Worm (Caenorhabditis elegans) whole organism, young adult: ENCODE measurements around the gene Y71H2AM.6.

Source experiments
- B0261.1 ChIP-seq: sonication (generic microtip); optimal IDR thresholded peaks from 2 replicates; lab custom pipeline; 2016; ENCODE audit warnings: mild to moderate bottlenecking, missing genetic modification characterization, moderate library complexity, missing compliant biosample characterization
- B0336.3 ChIP-seq: fragments of 200-800 bp; sonication (Bioruptor generic); IDR thresholded peaks from 2 replicates; pipeline ENCODE4 v1.3.6; 2022; ENCODE audit warnings: missing genetic modification characterization, missing compliant biosample characterization
- C17E4.6 ChIP-seq: fragments of 200-800 bp; sonication (Bioruptor generic); IDR thresholded peaks from 2 replicates; pipeline ENCODE4 v1.3.6; 2022; ENCODE audit warnings: missing genetic modification reagents, missing genetic modification characterization, missing compliant biosample characterization
- D2030.7 ChIP-seq: fragments of 200-800 bp; sonication (Bioruptor generic); IDR thresholded peaks from 2 replicates; pipeline ENCODE4 v1.3.6; 2022; ENCODE audit warnings: missing genetic modification reagents, missing genetic modification characterization, missing compliant biosample characterization
- K12H6.12 ChIP-seq: fragments of 200-800 bp; sonication (Bioruptor generic); optimal IDR thresholded peaks from 2 replicates; lab custom pipeline; 2018; ENCODE audit warnings: mild to moderate bottlenecking, missing genetic modification characterization, missing compliant biosample characterization
- Y53G8AR.9 ChIP-seq: fragments of 200-800 bp; sonication (Bioruptor generic); conservative IDR thresholded peaks from 2 replicates; pipeline ENCODE4 v1.3.6; 2022; ENCODE audit warnings: missing genetic modification reagents, missing genetic modification characterization, missing compliant biosample characterization
- Y67H2A.10 ChIP-seq: fragments of 200-800 bp; sonication (Bioruptor generic); conservative IDR thresholded peaks from 2 replicates; pipeline ENCODE4 v1.3.6; 2022; ENCODE audit warnings: missing genetic modification reagents, missing genetic modification characterization, missing compliant biosample characterization
- ama-1 ChIP-seq, 3 experiments: fragments of 150-350 bp in 1 of 3; sonication (generic microtip) in 2 of 3; optimal IDR thresholded peaks; 2 replicates each; lab custom pipeline; 2014 to 2018; ENCODE audit warnings: missing biosample characterization in 2 of 3, missing genetic modification characterization in 2 of 3, missing genetic modification reagents in 2 of 3
- aptf-3 ChIP-seq: fragments of 200-800 bp; sonication (Bioruptor generic); IDR thresholded peaks from 2 replicates; pipeline ENCODE4 v1.3.6; 2022; ENCODE audit warnings: missing genetic modification characterization, missing compliant biosample characterization
- attf-6 ChIP-seq: fragments of 200-800 bp; sonication (Bioruptor generic); IDR thresholded peaks from 2 replicates; pipeline ENCODE4 v1.3.6; 2022; ENCODE audit warnings: missing genetic modification reagents, missing genetic modification characterization, missing compliant biosample characterization
- cebp-2 ChIP-seq: fragments of 200-800 bp; sonication (Bioruptor generic); IDR thresholded peaks from 2 replicates; pipeline ENCODE4 v1.3.6; 2022; ENCODE audit warnings: missing genetic modification characterization, missing compliant biosample characterization
- ceh-100 ChIP-seq: fragments of 200-800 bp; sonication (Bioruptor generic); IDR thresholded peaks from 2 replicates; pipeline ENCODE4 v1.3.6; 2022; ENCODE audit warnings: missing genetic modification reagents, missing genetic modification characterization, missing compliant biosample characterization
- ceh-58 ChIP-seq: fragments of 200-800 bp; sonication (Bioruptor generic); IDR thresholded peaks from 2 replicates; pipeline ENCODE4 v1.3.6; 2022; ENCODE audit warnings: missing genetic modification characterization, missing compliant biosample characterization
- ceh-79 ChIP-seq: sonication (generic microtip); optimal IDR thresholded peaks from 2 replicates; lab custom pipeline; 2017; ENCODE audit warnings: mild to moderate bottlenecking, missing genetic modification characterization, missing compliant biosample characterization
- chd-7 ChIP-seq: sonication (generic microtip); optimal IDR thresholded peaks from 2 replicates; lab custom pipeline; 2016; ENCODE audit warnings: mild to moderate bottlenecking, missing genetic modification characterization, moderate library complexity, missing compliant biosample characterization
- die-1 ChIP-seq: sonication (generic microtip); optimal IDR thresholded peaks from 2 replicates; lab custom pipeline; 2016; ENCODE audit warnings: missing genotype, mild to moderate bottlenecking, missing genetic modification characterization, missing compliant biosample characterization
- dpff-1 ChIP-seq: sonication (generic microtip); optimal IDR thresholded peaks from 2 replicates; lab custom pipeline; 2017; ENCODE audit warnings: mild to moderate bottlenecking, missing genetic modification characterization, missing compliant biosample characterization
- egl-18 ChIP-seq: fragments of 200-800 bp; sonication (Bioruptor generic); IDR thresholded peaks from 2 replicates; pipeline ENCODE4 v1.3.6; 2022; ENCODE audit warnings: missing genetic modification reagents, missing genetic modification characterization, missing compliant biosample characterization
- egl-44 ChIP-seq: fragments of 200-800 bp; sonication (Bioruptor generic); IDR thresholded peaks from 2 replicates; pipeline ENCODE4 v1.3.6; 2022; ENCODE audit warnings: missing genetic modification reagents, missing genetic modification characterization, missing compliant biosample characterization
- fkh-3 ChIP-seq: sonication (generic microtip); optimal IDR thresholded peaks from 2 replicates; lab custom pipeline; 2016; ENCODE audit warnings: mild to moderate bottlenecking, missing genetic modification characterization, missing compliant biosample characterization
- him-1 ChIP-seq: sonication (generic microtip); optimal IDR thresholded peaks from 2 replicates; lab custom pipeline; 2016; ENCODE audit warnings: missing genotype, missing genetic modification reagents, missing genetic modification characterization, missing compliant biosample characterization
- hlh-12 ChIP-seq: sonication (generic microtip); optimal IDR thresholded peaks from 2 replicates; lab custom pipeline; 2016; ENCODE audit warnings: missing genetic modification characterization, missing compliant biosample characterization
- hrde-1 ChIP-seq: sonication (generic microtip); optimal IDR thresholded peaks from 2 replicates; lab custom pipeline; 2016; ENCODE audit warnings: missing genetic modification characterization, mild to moderate bottlenecking, missing compliant biosample characterization, moderate library complexity, missing genotype, missing genetic modification reagents, borderline replicate concordance
- hsf-1 ChIP-seq: fragments of 200-800 bp; sonication (Bioruptor generic); IDR thresholded peaks from 2 replicates; pipeline ENCODE4 v1.3.6; 2022; ENCODE audit warnings: missing genetic modification reagents, missing genetic modification characterization, missing compliant biosample characterization
- lag-1 ChIP-seq: fragments of 200-800 bp; sonication (Bioruptor generic); IDR thresholded peaks from 2 replicates; pipeline ENCODE4 v1.3.6; 2022; ENCODE audit warnings: missing genetic modification reagents, missing genetic modification characterization, missing compliant biosample characterization
- lin-40 ChIP-seq: sonication (generic microtip); optimal IDR thresholded peaks from 2 replicates; lab custom pipeline; 2016; ENCODE audit warnings: missing genetic modification characterization, mild to moderate bottlenecking, missing compliant biosample characterization, missing genotype, missing genetic modification reagents
- lin-54 ChIP-seq: fragments of 200-800 bp; sonication (Bioruptor generic); optimal IDR thresholded peaks from 2 replicates; lab custom pipeline; 2018; ENCODE audit warnings: mild to moderate bottlenecking, missing genetic modification characterization, missing compliant biosample characterization
- lsl-1 ChIP-seq: fragments of 200-800 bp; sonication (Bioruptor generic); optimal IDR thresholded peaks from 2 replicates; lab custom pipeline; 2018; ENCODE audit warnings: mild to moderate bottlenecking, missing genetic modification characterization, moderate library complexity, missing compliant biosample characterization
- lsy-27 ChIP-seq: sonication (generic microtip); optimal IDR thresholded peaks from 2 replicates; lab custom pipeline; 2017; ENCODE audit warnings: missing genetic modification characterization, mild to moderate bottlenecking, missing compliant biosample characterization, antibody characterized with exemption, missing genotype, borderline replicate concordance; ENCODE audit not compliant: insufficient read depth
- madf-6 ChIP-seq: fragments of 200-800 bp; sonication (Bioruptor generic); IDR thresholded peaks from 2 replicates; pipeline ENCODE4 v1.3.6; 2022; ENCODE audit warnings: missing genetic modification reagents, missing genetic modification characterization, missing compliant biosample characterization
- mcd-1 ChIP-seq: fragments of 200-800 bp; sonication (Bioruptor generic); IDR thresholded peaks from 2 replicates; pipeline ENCODE4 v1.3.6; 2022; ENCODE audit warnings: missing genetic modification reagents, missing genetic modification characterization, missing compliant biosample characterization
- mes-4 ChIP-seq: sonication (generic microtip); optimal IDR thresholded peaks from 2 replicates; lab custom pipeline; 2016; ENCODE audit warnings: missing genotype, missing genetic modification characterization, missing compliant biosample characterization
- mxl-1 ChIP-seq: sonication (generic microtip); optimal IDR thresholded peaks from 2 replicates; lab custom pipeline; 2016; ENCODE audit warnings: missing genetic modification characterization, missing compliant biosample characterization
- nfya-1 ChIP-seq: sonication (generic microtip); optimal IDR thresholded peaks from 2 replicates; lab custom pipeline; 2017; ENCODE audit warnings: antibody characterized with exemption, missing compliant biosample characterization, missing genetic modification characterization, borderline replicate concordance; ENCODE audit not compliant: insufficient read depth
- nfya-2 ChIP-seq: fragments of 200-800 bp; sonication (Bioruptor generic); IDR thresholded peaks from 2 replicates; pipeline ENCODE4 v1.3.6; 2022; ENCODE audit warnings: missing genetic modification reagents, missing genetic modification characterization, missing compliant biosample characterization
- nhr-179 ChIP-seq: sonication (generic microtip); optimal IDR thresholded peaks from 2 replicates; lab custom pipeline; 2016; ENCODE audit warnings: mild to moderate bottlenecking, missing genetic modification characterization, missing compliant biosample characterization
- nhr-80 ChIP-seq: sonication (generic microtip); optimal IDR thresholded peaks from 2 replicates; lab custom pipeline; 2016; ENCODE audit warnings: missing genetic modification characterization, missing compliant biosample characterization
- pbrm-1 ChIP-seq: fragments of 200-800 bp; sonication (Bioruptor generic); IDR thresholded peaks from 2 replicates; pipeline ENCODE4 v1.3.6; 2022; ENCODE audit warnings: missing genetic modification reagents, missing genetic modification characterization, missing compliant biosample characterization
- pha-4 ChIP-seq: fragments of 150-350 bp; sonication (generic microtip); optimal IDR thresholded peaks from 2 replicates; lab custom pipeline; 2014; ENCODE audit warnings: missing biosample characterization, missing genetic modification reagents, missing genetic modification characterization
- rec-8 ChIP-seq, 2 experiments: sonication (generic microtip); optimal IDR thresholded peaks; 2 replicates each; lab custom pipeline; 2016; ENCODE audit warnings: mild to moderate bottlenecking in 2 of 2, missing genetic modification characterization in 2 of 2, missing genetic modification reagents in 2 of 2, missing genotype in 2 of 2, missing biosample characterization in 1 of 2, missing compliant biosample characterization in 1 of 2, moderate library complexity in 1 of 2
- sdz-38 ChIP-seq: sonication (generic microtip); optimal IDR thresholded peaks from 2 replicates; lab custom pipeline; 2016; ENCODE audit warnings: missing genotype, missing genetic modification characterization, missing compliant biosample characterization
- sea-2 ChIP-seq: fragments of 200-800 bp; sonication (Bioruptor generic); IDR thresholded peaks from 2 replicates; pipeline ENCODE4 v1.3.6; 2022; ENCODE audit warnings: missing genetic modification characterization, missing compliant biosample characterization
- snpc-1.3 ChIP-seq: sonication (generic microtip); optimal IDR thresholded peaks from 2 replicates; lab custom pipeline; 2017; ENCODE audit warnings: missing genetic modification characterization, mild to moderate bottlenecking, missing compliant biosample characterization, antibody characterized with exemption, moderate library complexity, missing genotype, missing genetic modification reagents; ENCODE audit not compliant: insufficient read depth
- tbp1 ChIP-seq: fragments of 200-800 bp; sonication (Bioruptor generic); optimal IDR thresholded peaks from 2 replicates; lab custom pipeline; 2018; ENCODE audit warnings: mild to moderate bottlenecking, missing genetic modification characterization, missing compliant biosample characterization
- zim-3 ChIP-seq: sonication (generic microtip); optimal IDR thresholded peaks from 2 replicates; lab custom pipeline; 2017; ENCODE audit warnings: mild to moderate bottlenecking, missing genetic modification characterization, moderate library complexity, missing compliant biosample characterization
- ztf-3 ChIP-seq: fragments of 200-800 bp; sonication (Bioruptor generic); optimal IDR thresholded peaks from 2 replicates; lab custom pipeline; 2018; ENCODE audit warnings: mild to moderate bottlenecking, missing genetic modification characterization, missing compliant biosample characterization

Y71H2AM.6 gene

ce11 chrIII:2786740-2787139, 5.9 kb downstream of the Y71H2AM.6 start, which contains the start of gene nduc-2 (continued):
- TF ChIP-seq mcd-1 (GFP tag; lab: Robert Waterston, UW) (peak; percentile 69), Y67H2A.10 (GFP tag; lab: Robert Waterston, UW) (no peak), lag-1 (GFP tag; lab: Robert Waterston, UW) (0 out of 2 replicates have a peak, but pooled peaks have one; percentile 51), lsy-27 (no peak), ceh-100 (0 out of 2 replicates have a peak, but pooled peaks have one; percentile 24), cebp-2 (GFP tag; lab: Robert Waterston, UW) (no peak), K12H6.12 (no peak), tbp1 (GFP tag; lab: Kevin White, UChicago) (peak; percentile 3), pha-4 (tag; lab: Kevin White, UChicago) (no peak), B0336.3 (GFP tag; lab: Robert Waterston, UW) (peak; percentile 70; the same call in 1 of the 2 replicates), D2030.7 (GFP tag; lab: Robert Waterston, UW) (0 out of 2 replicates have a peak, but pooled peaks have one; percentile 10), C17E4.6 (GFP tag; lab: Robert Waterston, UW) (0 out of 2 replicates have a peak, but pooled peaks have one; percentile 15), dpff-1 (tag; lab: Kevin White, UChicago) (no peak), die-1 (tag; lab: Kevin White, UChicago) (no peak), egl-18 (GFP tag; lab: Robert Waterston, UW) (no peak), hrde-1 (no peak), ama-1 (optimal IDR thresholded peaks at IDR 0.05; lab: Kevin White, UChicago) (peak; percentile 26), ama-1 (GFP tag; optimal IDR thresholded peaks at IDR 0.05; lab: Kevin White, UChicago) (no peak), ceh-58 (GFP tag; lab: Robert Waterston, UW) (0 out of 2 replicates have a peak, but pooled peaks have one; percentile 9), nhr-179 (tag; lab: Kevin White, UChicago) (no peak), ceh-79 (tag; lab: Kevin White, UChicago) (no peak), nfya-2 (GFP tag; lab: Robert Waterston, UW) (no peak), madf-6 (peak; percentile 62), hlh-12 (tag; lab: Kevin White, UChicago) (no peak), pbrm-1 (GFP tag; lab: Robert Waterston, UW) (peak; percentile 56; the same call in 1 of the 2 replicates), lin-40 (no peak), mes-4 (no peak), zim-3 (peak; percentile 13), nfya-1 (tag; lab: Kevin White, UChicago) (no peak), nhr-80 (tag; lab: Kevin White, UChicago) (no peak), aptf-3 (no peak), mxl-1 (tag; lab: Kevin White, UChicago) (no peak), Y53G8AR.9 (GFP tag; lab: Robert Waterston, UW) (0 out of 2 replicates have a peak, but pooled peaks have one; percentile 37), snpc-1.3 (tag; lab: Kevin White, UChicago) (no peak), hsf-1 (GFP tag; lab: Robert Waterston, UW) (peak; percentile 60; the same call in 1 of the 2 replicates), attf-6 (GFP tag; lab: Robert Waterston, UW) (0 out of 2 replicates have a peak, but pooled peaks have one; percentile 54), fkh-3 (tag; lab: Kevin White, UChicago) (no peak), sdz-38 (tag; lab: Kevin White, UChicago) (no peak), him-1 (no peak), rec-8 (tag; optimal IDR thresholded peaks at IDR 0.05; lab: Kevin White, UChicago) (no peak), B0261.1 (tag; lab: Kevin White, UChicago) (no peak), ztf-3 (GFP tag; lab: Kevin White, UChicago) (no peak), lsl-1 (GFP tag; lab: Kevin White, UChicago) (no peak), lin-54 (GFP tag; lab: Kevin White, UChicago) (no peak), chd-7 (no peak), egl-44 (peak; percentile 9; the same call in 1 of the 2 replicates), sea-2 (GFP tag; lab: Robert Waterston, UW) (no peak)
